Worm (Caenorhabditis elegans) whole organism, mixed stage, embryonic: ENCODE data around the gene R04B5.6.

Experiments used
- blmp-1 ChIP-seq: fragments of 150-350 bp; optimal IDR thresholded peaks from 2 replicates; lab custom pipeline; 2014; ENCODE audit warnings: missing biosample characterization, missing genetic modification characterization
- mep-1 ChIP-seq: fragments of 150-350 bp; optimal IDR thresholded peaks from 2 replicates; lab custom pipeline; 2017; ENCODE audit warnings: missing biosample characterization, missing genetic modification reagents, missing genetic modification characterization, inconsistent platforms
- nhr-237 ChIP-seq: fragments of 150-350 bp; optimal IDR thresholded peaks from 2 replicates; lab custom pipeline; 2014; ENCODE audit warnings: missing biosample characterization, missing genetic modification characterization
- nhr-28 ChIP-seq: fragments of 150-350 bp; optimal IDR thresholded peaks from 2 replicates; lab custom pipeline; 2014; ENCODE audit warnings: missing biosample characterization, missing genetic modification characterization
- snpc-4 ChIP-seq: fragments of 150-350 bp; optimal IDR thresholded peaks from 2 replicates; lab custom pipeline; 2014; ENCODE audit warnings: missing biosample characterization, missing genetic modification characterization
- unc-39 ChIP-seq: fragments of 150-350 bp; optimal IDR thresholded peaks from 2 replicates; lab custom pipeline; 2014; ENCODE audit warnings: missing biosample characterization, missing genetic modification characterization

- TF ChIP-seq unc-39 (tag; lab: Kevin White, UChicago) (no peak), nhr-237 (no peak), nhr-28 (tag; lab: Kevin White, UChicago) (no peak), snpc-4 (no peak), blmp-1 (no peak), mep-1 (tag; lab: Kevin White, UChicago) (no peak)
These were observed at the start of gene R04B5.6 for ce11 chrV:10084864-10085263.
